Worm (Caenorhabditis elegans): Measurements from ENCODE around the gene F11G11.4.

- TF ChIP-seq T22C8.4 (GFP tag; IDR thresholded peaks at IDR 0.05) (no peak), ztf-23 (GFP tag; IDR thresholded peaks at IDR 0.05) (no peak), flt-1 (GFP tag; IDR thresholded peaks at IDR 0.05) (no peak), ztf-29 (GFP tag; IDR thresholded peaks at IDR 0.05) (no peak), med-1 (GFP tag; optimal IDR thresholded peaks at IDR 0.05; ENCODE audit: insufficient read depth) (no peak), tab-1 (GFP tag; IDR thresholded peaks at IDR 0.05) (no peak), cog-1 (tag; optimal IDR thresholded peaks at IDR 0.05) (no peak), klf-2 (GFP tag; conservative IDR thresholded peaks at IDR 0.05) (no peak), ref-1 (GFP tag; conservative IDR thresholded peaks at IDR 0.05) (no peak)
Observed at ce11 chrII:4855489-4855888, 4.9 kb upstream of the F11G11.4 start.
